Worm (Caenorhabditis elegans): ENCODE measurements around the gene C29E4.10.

C29E4.10 gene

DNA sequence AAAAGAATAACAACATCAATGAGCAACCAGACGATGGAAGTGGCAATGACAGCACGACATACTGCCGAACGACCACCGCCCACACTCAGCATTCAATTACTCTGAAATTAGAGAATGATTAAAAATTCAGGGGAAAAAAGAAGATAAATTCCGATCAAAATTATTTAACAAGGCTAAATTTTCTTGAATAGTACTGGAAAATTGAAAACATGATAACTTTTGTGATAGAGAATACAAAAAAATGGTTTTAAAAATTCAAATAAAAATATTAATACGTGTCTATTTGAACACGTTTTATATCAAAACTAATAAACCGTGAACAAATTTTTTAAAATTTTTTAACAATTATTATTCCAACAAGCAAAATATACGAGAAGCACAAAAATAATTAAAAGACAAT is 20.0 kb upstream of the C29E4.10 start, which contains the start of gene gly-3:
Gene gly-3 (minus strand): TSS at position 101 of the 400 bp plus-strand sequence.
- no peak for TF ChIP-seq mxl-3 (GFP tag; optimal IDR thresholded peaks at IDR 0.05)
- TF ChIP-seq ceh-44 (GFP tag; IDR thresholded peaks at IDR 0.05), result no peak
- TF ChIP-seq php-3 (GFP tag; IDR thresholded peaks at IDR 0.05), result no peak
- no peak for TF ChIP-seq unc-62 (GFP tag; optimal IDR thresholded peaks at IDR 0.05 in 1 of 2)
- TF ChIP-seq unc-62 (tag; optimal IDR thresholded peaks at IDR 0.05), result no peak
- TF ChIP-seq fkh-10 (GFP tag; optimal IDR thresholded peaks at IDR 0.05), result no peak
- no peak for TF ChIP-seq lin-1 (GFP tag; IDR thresholded peaks at IDR 0.05)
- no peak for TF ChIP-seq lin-39 (tag; optimal IDR thresholded peaks at IDR 0.05)
- no peak for TF ChIP-seq nhr-6 (tag; optimal IDR thresholded peaks at IDR 0.05)
- TF ChIP-seq madf-9 (GFP tag; conservative IDR thresholded peaks at IDR 0.05), result no peak
- no peak for TF ChIP-seq spr-3 (GFP tag; optimal IDR thresholded peaks at IDR 0.05)

DNA sequence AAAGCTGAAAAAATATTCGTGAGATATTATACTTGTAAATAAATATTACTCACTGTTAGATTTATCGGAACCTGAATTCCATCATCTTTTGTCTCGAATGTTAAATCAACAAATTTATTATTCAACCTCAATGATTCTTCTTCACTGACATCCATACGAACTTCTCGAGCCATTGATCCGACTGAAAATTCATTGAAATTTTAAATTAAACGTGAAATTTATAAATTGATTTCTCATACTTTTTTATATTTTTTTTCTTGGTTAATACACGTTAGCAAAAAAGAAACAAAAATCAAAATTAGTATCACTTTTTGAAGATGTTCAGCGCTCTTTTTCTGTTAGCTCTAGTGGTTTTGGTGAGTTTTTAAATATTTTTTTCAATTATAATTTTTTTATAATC is 17.8 kb upstream of the C29E4.10 start, which contains the start of gene C29E4.14:
Gene C29E4.14 (plus strand): TSS at position 301 of the 400 bp plus-strand sequence.
- TF ChIP-seq F49E8.2 (tag; optimal IDR thresholded peaks at IDR 0.05; ENCODE audit: borderline replicate concordance) (no peak), nhr-102 (tag; optimal IDR thresholded peaks at IDR 0.05) (no peak), nhr-10 (tag; optimal IDR thresholded peaks at IDR 0.05) (no peak), nhr-28 (tag; optimal IDR thresholded peaks at IDR 0.05) (no peak), unc-39 (tag; optimal IDR thresholded peaks at IDR 0.05) (no peak), aha-1 (tag) (no peak), Y5F2A.4 (GFP tag; optimal IDR thresholded peaks at IDR 0.05) (no peak), rbr-2 (tag; optimal IDR thresholded peaks at IDR 0.05) (no peak), R02D3.7 (tag; optimal IDR thresholded peaks at IDR 0.05) (no peak), lin-29 (GFP tag; IDR thresholded peaks at IDR 0.05) (no peak), mxl-3 (GFP tag; optimal IDR thresholded peaks at IDR 0.05) (no peak), nhr-48 (tag; optimal IDR thresholded peaks at IDR 0.05) (no peak), unc-130 (GFP tag; optimal IDR thresholded peaks at IDR 0.05) (no peak), ZK337.2 (GFP tag; IDR thresholded peaks at IDR 0.05) (no peak), arid-1 (GFP tag; conservative IDR thresholded peaks at IDR 0.05) (no peak), tra-1 (GFP tag; IDR thresholded peaks at IDR 0.05) (no peak), lir-3 (tag; optimal IDR thresholded peaks at IDR 0.05) (no peak), attf-4 (tag; optimal IDR thresholded peaks at IDR 0.05) (no peak), jun-1 (tag; optimal IDR thresholded peaks at IDR 0.05) (no peak), nhr-25 (tag; optimal IDR thresholded peaks at IDR 0.05; ENCODE audit: borderline replicate concordance, insufficient read depth) (no peak)

DNA sequence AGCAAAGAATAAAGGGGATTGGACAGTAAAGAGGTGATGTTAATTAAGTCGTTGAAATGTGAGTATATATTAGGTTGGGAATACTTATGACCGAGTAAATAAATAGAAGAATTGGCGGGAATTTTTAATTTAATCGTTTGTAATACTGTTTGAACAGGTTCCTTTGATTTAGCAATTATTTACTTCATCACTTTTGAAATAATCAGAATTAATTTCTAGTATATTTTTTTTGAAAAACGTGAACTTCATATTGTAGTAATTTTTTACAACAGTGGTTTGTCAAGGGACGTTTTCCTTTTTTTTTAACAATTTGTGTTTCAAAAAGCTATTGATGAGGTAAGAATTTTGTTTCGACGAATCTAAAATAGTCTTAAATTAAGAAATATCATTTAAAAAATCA is 15.4 kb upstream of the C29E4.10 start, which contains the start of gene C29E4.17:
Gene C29E4.17 (plus strand): TSS at position 301 of the 400 bp plus-strand sequence.
- TF ChIP-seq egl-27 (tag; optimal IDR thresholded peaks at IDR 0.05) (no peak), F26F4.8 (GFP tag; conservative IDR thresholded peaks at IDR 0.05) (no peak), lin-39 (tag; optimal IDR thresholded peaks at IDR 0.05) (no peak), aly-2 (tag; optimal IDR thresholded peaks at IDR 0.05) (no peak)

DNA sequence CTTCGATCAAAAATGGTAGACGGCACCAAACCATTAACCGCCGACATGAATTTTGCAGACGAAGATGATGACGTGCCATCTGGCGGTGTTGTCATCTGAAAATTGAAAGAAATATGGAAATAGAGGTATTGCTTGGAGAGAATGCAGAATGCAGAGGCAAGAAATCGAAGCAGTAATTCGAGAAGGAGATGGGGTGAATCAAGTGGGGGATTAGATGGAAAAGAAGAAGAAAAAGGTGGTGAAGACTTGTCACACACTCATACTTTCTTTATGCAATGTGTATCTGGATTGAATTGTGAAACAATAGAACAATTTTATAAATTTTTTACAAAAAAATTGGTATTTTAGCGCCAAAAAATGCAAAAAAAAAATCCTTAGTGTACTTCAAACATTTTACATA is 12.8 kb upstream of the C29E4.10 start, which contains the start of gene tag-250:
Gene tag-250 (minus strand): TSS at position 101 of the 400 bp plus-strand sequence.
- TF ChIP-seq unc-62 (GFP tag; optimal IDR thresholded peaks at IDR 0.05 in 1 of 2), result peak in 1 of 2 experiments; percentile 72
- TF ChIP-seq unc-62 (tag; optimal IDR thresholded peaks at IDR 0.05), result no peak
- TF ChIP-seq hif-1 (tag; optimal IDR thresholded peaks at IDR 0.05), result no peak

ce11 chrIII:7925968-7926367 is 11.7 kb upstream of the C29E4.10 start:
- TF ChIP-seq aha-1 (tag) (peak; percentile 70), ama-1 (optimal IDR thresholded peaks at IDR 0.05) (no peak), D1046.2 (GFP tag; IDR thresholded peaks at IDR 0.05) (no peak), ceh-20 (GFP tag; IDR thresholded peaks at IDR 0.05) (no peak), spr-3 (GFP tag; optimal IDR thresholded peaks at IDR 0.05) (no peak), mes-2 (tag; optimal IDR thresholded peaks at IDR 0.05; ENCODE audit: poor library complexity, severe bottlenecking) (peak; percentile 7)

Measured in whole organism, L4 larva.